Fruit fly (Drosophila melanogaster): Measurements from ENCODE around the gene Shal.

Gene Shal

dm6 chr3L:19612172-19612571 is 27.8 kb upstream of the Shal start, which contains the start of the genes Lon and PIG-F:
TSS of gene Lon (minus strand) at chr3L:19612199.
TSS of gene PIG-F (plus strand) at chr3L:19612455.
- TF ChIP-seq tj (GFP tag; optimal IDR thresholded peaks at IDR 0.05) (peak; percentile 89), CG12768 (GFP tag; optimal IDR thresholded peaks at IDR 0.05) (peak; percentile 99), CG1620 (GFP tag; optimal IDR thresholded peaks at IDR 0.05) (peak; percentile 99), Crg-1 (GFP tag; optimal IDR thresholded peaks at IDR 0.05) (peak; percentile 99), CG33017 (tag; optimal IDR thresholded peaks at IDR 0.05) (peak; percentile 98), bab1 (GFP tag; optimal IDR thresholded peaks at IDR 0.05) (peak; percentile 98), CG5204 (GFP tag; optimal IDR thresholded peaks at IDR 0.05) (peak; percentile 99), CG14711 (tag; optimal IDR thresholded peaks at IDR 0.05) (peak; percentile 96), Hr96 (GFP tag; optimal IDR thresholded peaks at IDR 0.05) (peak; percentile 99), CG11617 (GFP tag; optimal IDR thresholded peaks at IDR 0.05) (peak; percentile 99), CG7101 (tag; optimal IDR thresholded peaks at IDR 0.05) (peak; percentile 99), toe (GFP tag; optimal IDR thresholded peaks at IDR 0.05) (peak; percentile 100), Clk (GFP tag; optimal IDR thresholded peaks at IDR 0.05) (peak; percentile 99), Mnt (GFP tag; optimal IDR thresholded peaks at IDR 0.05) (peak; percentile 97), CG7045 (GFP tag; optimal IDR thresholded peaks at IDR 0.05) (peak; percentile 99), pad (GFP tag; optimal IDR thresholded peaks at IDR 0.05) (peak; percentile 94), cnc (optimal IDR thresholded peaks at IDR 0.05) (no peak), kay (GFP tag; ENCODE audit: borderline replicate concordance) (peak; percentile 99), cic (GFP tag; optimal IDR thresholded peaks at IDR 0.05) (peak; percentile 86), ovo (GFP tag; optimal IDR thresholded peaks at IDR 0.05) (peak; percentile 99)

- TF ChIP-seq kay (GFP tag; ENCODE audit: borderline replicate concordance) (peak; percentile 57), bab1 (GFP tag; optimal IDR thresholded peaks at IDR 0.05) (no peak), CG12768 (GFP tag; optimal IDR thresholded peaks at IDR 0.05) (peak; percentile 25), cic (GFP tag; optimal IDR thresholded peaks at IDR 0.05) (peak; percentile 76)
Observed at dm6 chr3L:19605974-19606497, 21.7 kb upstream of the Shal start, which contains the start of the genes lush and CG9372. TSS of gene lush (minus strand) at chr3L:19606090. TSS of gene CG9372 (plus strand) at chr3L:19606208.

dm6 chr3L:19601413-19601812 is 17.0 kb upstream of the Shal start, which contains the start of gene CG9368:
TSS of gene CG9368 (plus strand) at chr3L:19601633.
- TF ChIP-seq Clk (GFP tag; optimal IDR thresholded peaks at IDR 0.05) (no peak), cnc (optimal IDR thresholded peaks at IDR 0.05) (no peak), CG5204 (GFP tag; optimal IDR thresholded peaks at IDR 0.05) (no peak), ovo (GFP tag; optimal IDR thresholded peaks at IDR 0.05) (no peak), CG1620 (GFP tag; optimal IDR thresholded peaks at IDR 0.05) (no peak), CG11617 (GFP tag; optimal IDR thresholded peaks at IDR 0.05) (no peak), bab1 (GFP tag; optimal IDR thresholded peaks at IDR 0.05) (no peak), CG7101 (tag; optimal IDR thresholded peaks at IDR 0.05) (no peak), pad (GFP tag; optimal IDR thresholded peaks at IDR 0.05) (no peak), CG33017 (tag; optimal IDR thresholded peaks at IDR 0.05) (no peak), toe (GFP tag; optimal IDR thresholded peaks at IDR 0.05) (no peak), Mnt (GFP tag; optimal IDR thresholded peaks at IDR 0.05) (no peak), cic (GFP tag; optimal IDR thresholded peaks at IDR 0.05) (no peak), tj (GFP tag; optimal IDR thresholded peaks at IDR 0.05) (no peak), CG7045 (GFP tag; optimal IDR thresholded peaks at IDR 0.05) (no peak), kay (GFP tag; ENCODE audit: borderline replicate concordance) (no peak), Hr96 (GFP tag; optimal IDR thresholded peaks at IDR 0.05) (no peak), CG12768 (GFP tag; optimal IDR thresholded peaks at IDR 0.05) (no peak), Crg-1 (GFP tag; optimal IDR thresholded peaks at IDR 0.05) (no peak), CG14711 (tag; optimal IDR thresholded peaks at IDR 0.05) (no peak)

dm6 chr3L:19598369-19599148 is 14.2 kb upstream of the Shal start, which contains the start of the genes ash1 and Taf6:
TSS of gene ash1 (minus strand) at chr3L:19598755.
TSS of gene Taf6 (plus strand) at chr3L:19599088.
- peak; percentile 1 for TF ChIP-seq CG11617 (GFP tag; optimal IDR thresholded peaks at IDR 0.05)
- peak; percentile 9 for TF ChIP-seq CG1620 (GFP tag; optimal IDR thresholded peaks at IDR 0.05)
- no peak for TF ChIP-seq pad (GFP tag; optimal IDR thresholded peaks at IDR 0.05)
- peak; percentile 26 for TF ChIP-seq Crg-1 (GFP tag; optimal IDR thresholded peaks at IDR 0.05)

- peak; percentile 100 for TF ChIP-seq CG1620 (GFP tag; optimal IDR thresholded peaks at IDR 0.05)
- peak; percentile 100 for TF ChIP-seq kay (GFP tag; ENCODE audit: borderline replicate concordance)
- TF ChIP-seq cnc (optimal IDR thresholded peaks at IDR 0.05) = no peak
- peak; percentile 100 for TF ChIP-seq toe (GFP tag; optimal IDR thresholded peaks at IDR 0.05)
- TF ChIP-seq CG5204 (GFP tag; optimal IDR thresholded peaks at IDR 0.05) = peak; percentile 100
- peak; percentile 100 for TF ChIP-seq bab1 (GFP tag; optimal IDR thresholded peaks at IDR 0.05)
- TF ChIP-seq CG7101 (tag; optimal IDR thresholded peaks at IDR 0.05) = peak; percentile 100
- TF ChIP-seq Hr96 (GFP tag; optimal IDR thresholded peaks at IDR 0.05) = peak; percentile 100
- peak; percentile 100 for TF ChIP-seq CG14711 (tag; optimal IDR thresholded peaks at IDR 0.05)
- TF ChIP-seq CG11617 (GFP tag; optimal IDR thresholded peaks at IDR 0.05) = peak; percentile 100
- peak; percentile 100 for TF ChIP-seq ovo (GFP tag; optimal IDR thresholded peaks at IDR 0.05)
- TF ChIP-seq cic (GFP tag; optimal IDR thresholded peaks at IDR 0.05) = peak; percentile 98
- peak; percentile 98 for TF ChIP-seq tj (GFP tag; optimal IDR thresholded peaks at IDR 0.05)
- TF ChIP-seq CG12768 (GFP tag; optimal IDR thresholded peaks at IDR 0.05) = peak; percentile 100
- peak; percentile 100 for TF ChIP-seq CG7045 (GFP tag; optimal IDR thresholded peaks at IDR 0.05)
- peak; percentile 100 for TF ChIP-seq Mnt (GFP tag; optimal IDR thresholded peaks at IDR 0.05)
- peak; percentile 100 for TF ChIP-seq CG33017 (tag; optimal IDR thresholded peaks at IDR 0.05)
- TF ChIP-seq pad (GFP tag; optimal IDR thresholded peaks at IDR 0.05) = peak; percentile 98
- TF ChIP-seq Clk (GFP tag; optimal IDR thresholded peaks at IDR 0.05) = peak; percentile 100
- peak; percentile 100 for TF ChIP-seq Crg-1 (GFP tag; optimal IDR thresholded peaks at IDR 0.05)
Observed at dm6 chr3L:19590422-19590821, 6.1 kb upstream of the Shal start, which contains the start of gene CG14100. TSS of gene CG14100 (minus strand) at chr3L:19590524.
